Worm (Caenorhabditis elegans): ENCODE results near the gene srw-66.

The srw-66 gene

ce11 chrII:1241176-1241730 lies 30.5 kb downstream of the srw-66 start:
- TF ChIP-seq ceh-39 (tag; optimal IDR thresholded peaks at IDR 0.05) (no peak), blmp-1 (tag; optimal IDR thresholded peaks at IDR 0.05) (peak; percentile 7), ham-2 (GFP tag; optimal IDR thresholded peaks at IDR 0.05) (no peak)

- TF ChIP-seq lsy-2 (tag; optimal IDR thresholded peaks at IDR 0.05) (no peak), nhr-76 (tag; optimal IDR thresholded peaks at IDR 0.05) (no peak), unc-120 (tag; optimal IDR thresholded peaks at IDR 0.05; ENCODE audit: poor library complexity, severe bottlenecking) (no peak), drap-1 (GFP tag; optimal IDR thresholded peaks at IDR 0.05) (no peak), ztf-11 (tag; optimal IDR thresholded peaks at IDR 0.05) (no peak), M03D4.4 (tag; optimal IDR thresholded peaks at IDR 0.05) (no peak), flh-1 (GFP tag; optimal IDR thresholded peaks at IDR 0.05) (no peak), mls-2 (tag; optimal IDR thresholded peaks at IDR 0.05) (no peak), elt-1 (tag; optimal IDR thresholded peaks at IDR 0.05; ENCODE audit: borderline replicate concordance, insufficient read depth) (no peak), lin-32 (GFP tag; optimal IDR thresholded peaks at IDR 0.05) (no peak), ceh-39 (tag; optimal IDR thresholded peaks at IDR 0.05) (no peak), mep-1 (tag; optimal IDR thresholded peaks at IDR 0.05) (no peak), cnd-1 (tag; optimal IDR thresholded peaks at IDR 0.05) (no peak), nhr-28 (tag; optimal IDR thresholded peaks at IDR 0.05) (no peak)
Measured at ce11 chrII:1240436-1240835, 31.3 kb downstream of the srw-66 start.

ce11 chrII:1239433-1240020 lies 32.2 kb downstream of the srw-66 start:
- no peak for TF ChIP-seq cnd-1 (tag; optimal IDR thresholded peaks at IDR 0.05)
- TF ChIP-seq nhr-76 (tag; optimal IDR thresholded peaks at IDR 0.05) = no peak
- no peak for TF ChIP-seq ceh-43 (GFP tag; optimal IDR thresholded peaks at IDR 0.05)
- no peak for TF ChIP-seq nhr-28 (tag; optimal IDR thresholded peaks at IDR 0.05)
- no peak for TF ChIP-seq ztf-11 (tag; optimal IDR thresholded peaks at IDR 0.05)
- no peak for TF ChIP-seq lin-13 (tag; optimal IDR thresholded peaks at IDR 0.05)
- TF ChIP-seq unc-120 (tag; optimal IDR thresholded peaks at IDR 0.05; ENCODE audit: poor library complexity, severe bottlenecking) = peak; percentile 20
- no peak for TF ChIP-seq snpc-4 (tag; optimal IDR thresholded peaks at IDR 0.05)
- no peak for TF ChIP-seq sptf-1 (tag; optimal IDR thresholded peaks at IDR 0.05)
- no peak for TF ChIP-seq lin-32 (GFP tag; optimal IDR thresholded peaks at IDR 0.05)
- no peak for TF ChIP-seq tbx-8 (GFP tag; optimal IDR thresholded peaks at IDR 0.05)
- TF ChIP-seq nhr-12 (tag; optimal IDR thresholded peaks at IDR 0.05) = no peak
- no peak for TF ChIP-seq nhr-2 (tag; optimal IDR thresholded peaks at IDR 0.05)
- TF ChIP-seq mab-5 (tag; optimal IDR thresholded peaks at IDR 0.05) = no peak
- no peak for TF ChIP-seq bed-3 (GFP tag; optimal IDR thresholded peaks at IDR 0.05)
- no peak for TF ChIP-seq sem-2 (GFP tag; optimal IDR thresholded peaks at IDR 0.05)
- TF ChIP-seq elt-1 (tag; optimal IDR thresholded peaks at IDR 0.05; ENCODE audit: borderline replicate concordance, insufficient read depth) = peak; percentile 23
- peak; percentile 36 for TF ChIP-seq elt-3 (tag; optimal IDR thresholded peaks at IDR 0.05)
- no peak for TF ChIP-seq nhr-237 (tag; optimal IDR thresholded peaks at IDR 0.05)
- TF ChIP-seq ham-2 (GFP tag; optimal IDR thresholded peaks at IDR 0.05) = no peak
- TF ChIP-seq mep-1 (tag; optimal IDR thresholded peaks at IDR 0.05) = no peak
- TF ChIP-seq unc-39 (tag; optimal IDR thresholded peaks at IDR 0.05) = no peak
- no peak for TF ChIP-seq zip-8 (tag; optimal IDR thresholded peaks at IDR 0.05)
- no peak for TF ChIP-seq ceh-83 (GFP tag; optimal IDR thresholded peaks at IDR 0.05)
- TF ChIP-seq ceh-39 (tag; optimal IDR thresholded peaks at IDR 0.05) = no peak
- TF ChIP-seq mls-2 (tag; optimal IDR thresholded peaks at IDR 0.05) = no peak
- no peak for TF ChIP-seq drap-1 (GFP tag; optimal IDR thresholded peaks at IDR 0.05)
- TF ChIP-seq pha-4 (tag; optimal IDR thresholded peaks at IDR 0.05) = peak; percentile 11
- TF ChIP-seq lsy-2 (tag; optimal IDR thresholded peaks at IDR 0.05) = no peak
- peak; percentile 26 for TF ChIP-seq hlh-1 (tag; optimal IDR thresholded peaks at IDR 0.05)
- TF ChIP-seq unc-62 (GFP tag; optimal IDR thresholded peaks at IDR 0.05) = no peak

- TF ChIP-seq M03D4.4 (tag; optimal IDR thresholded peaks at IDR 0.05) = peak; percentile 22
- TF ChIP-seq flh-1 (GFP tag; optimal IDR thresholded peaks at IDR 0.05) = no peak
- peak; percentile 9 for TF ChIP-seq unc-62 (GFP tag; optimal IDR thresholded peaks at IDR 0.05)
- peak; percentile 3 for TF ChIP-seq cnd-1 (tag; optimal IDR thresholded peaks at IDR 0.05)
- no peak for TF ChIP-seq bed-3 (GFP tag; optimal IDR thresholded peaks at IDR 0.05)
- no peak for TF ChIP-seq lin-32 (GFP tag; optimal IDR thresholded peaks at IDR 0.05)
- peak; percentile 42 for TF ChIP-seq pha-4 (tag; optimal IDR thresholded peaks at IDR 0.05)
- TF ChIP-seq unc-39 (tag; optimal IDR thresholded peaks at IDR 0.05) = no peak
- peak; percentile 75 for TF ChIP-seq sptf-1 (tag; optimal IDR thresholded peaks at IDR 0.05)
- TF ChIP-seq sem-2 (GFP tag; optimal IDR thresholded peaks at IDR 0.05) = no peak
- TF ChIP-seq tbx-8 (GFP tag; optimal IDR thresholded peaks at IDR 0.05) = peak; percentile 41
- TF ChIP-seq ces-1 (GFP tag; optimal IDR thresholded peaks at IDR 0.05) = no peak
- peak; percentile 39 for TF ChIP-seq ham-2 (GFP tag; optimal IDR thresholded peaks at IDR 0.05)
- no peak for TF ChIP-seq lsy-2 (tag; optimal IDR thresholded peaks at IDR 0.05)
Measured at ce11 chrII:1237845-1238244, 33.9 kb downstream of the srw-66 start.

Measured in whole organism, mixed stage, embryonic.